Worm (Caenorhabditis elegans): Measurements from ENCODE around the gene ccar-1.

- TF ChIP-seq med-1 (GFP tag; optimal IDR thresholded peaks at IDR 0.05; ENCODE audit: insufficient read depth) = no peak
- TF ChIP-seq cog-1 (tag; optimal IDR thresholded peaks at IDR 0.05) = no peak
- no peak for TF ChIP-seq T22C8.4 (GFP tag; IDR thresholded peaks at IDR 0.05)
- TF ChIP-seq flt-1 (GFP tag; IDR thresholded peaks at IDR 0.05) = no peak
- no peak for TF ChIP-seq ztf-29 (GFP tag; IDR thresholded peaks at IDR 0.05)
- no peak for TF ChIP-seq klf-2 (GFP tag; conservative IDR thresholded peaks at IDR 0.05)
- TF ChIP-seq ztf-23 (GFP tag; IDR thresholded peaks at IDR 0.05) = no peak
- TF ChIP-seq ref-1 (GFP tag; conservative IDR thresholded peaks at IDR 0.05) = no peak
- no peak for TF ChIP-seq tab-1 (GFP tag; IDR thresholded peaks at IDR 0.05)
These were observed 27.3 kb downstream of the ccar-1 start for ce11 chrIV:14098540-14099098.

Measured in whole organism, midembryonic.